Fruit fly (Drosophila melanogaster): ENCODE results near the gene CG4830.

Gene CG4830

DNA sequence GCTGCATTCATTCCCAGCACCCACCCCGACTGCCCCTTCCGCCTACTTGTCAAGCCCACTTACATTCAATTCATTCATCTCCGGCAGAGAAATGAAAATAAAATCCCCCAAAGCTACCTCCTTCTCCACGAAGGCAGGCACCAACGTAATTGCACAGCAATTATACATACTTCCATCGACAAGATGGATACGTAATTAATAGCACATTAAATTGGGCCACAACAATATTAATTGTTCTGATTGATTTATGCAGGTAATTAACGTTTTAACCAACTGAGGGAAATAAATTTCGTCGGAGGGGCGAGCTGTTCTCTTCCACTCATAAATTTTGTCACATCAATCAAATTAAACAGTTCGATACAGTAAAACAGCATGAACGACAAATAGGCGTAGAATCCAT, 12.5 kb downstream of the CG4830 start, which contains the start of gene Adk1:
Gene Adk1, plus strand, starts transcription at position 301 of the 400 bp plus-strand sequence.
- TF ChIP-seq toe (GFP tag; optimal IDR thresholded peaks at IDR 0.05) (no peak), kay (GFP tag; ENCODE audit: borderline replicate concordance) (no peak), CG12768 (GFP tag; optimal IDR thresholded peaks at IDR 0.05) (no peak), cnc (optimal IDR thresholded peaks at IDR 0.05) (no peak), pad (GFP tag; optimal IDR thresholded peaks at IDR 0.05) (no peak), Mnt (GFP tag; optimal IDR thresholded peaks at IDR 0.05) (no peak), tj (GFP tag; optimal IDR thresholded peaks at IDR 0.05) (no peak), CG7045 (GFP tag; optimal IDR thresholded peaks at IDR 0.05) (no peak), Crg-1 (GFP tag; optimal IDR thresholded peaks at IDR 0.05) (no peak), CG7101 (tag; optimal IDR thresholded peaks at IDR 0.05) (no peak), CG1620 (GFP tag; optimal IDR thresholded peaks at IDR 0.05) (no peak), CG5204 (GFP tag; optimal IDR thresholded peaks at IDR 0.05) (no peak), CG33017 (tag; optimal IDR thresholded peaks at IDR 0.05) (no peak), Hr96 (GFP tag; optimal IDR thresholded peaks at IDR 0.05) (no peak), bab1 (GFP tag; optimal IDR thresholded peaks at IDR 0.05) (no peak), ovo (GFP tag; optimal IDR thresholded peaks at IDR 0.05) (no peak)

DNA sequence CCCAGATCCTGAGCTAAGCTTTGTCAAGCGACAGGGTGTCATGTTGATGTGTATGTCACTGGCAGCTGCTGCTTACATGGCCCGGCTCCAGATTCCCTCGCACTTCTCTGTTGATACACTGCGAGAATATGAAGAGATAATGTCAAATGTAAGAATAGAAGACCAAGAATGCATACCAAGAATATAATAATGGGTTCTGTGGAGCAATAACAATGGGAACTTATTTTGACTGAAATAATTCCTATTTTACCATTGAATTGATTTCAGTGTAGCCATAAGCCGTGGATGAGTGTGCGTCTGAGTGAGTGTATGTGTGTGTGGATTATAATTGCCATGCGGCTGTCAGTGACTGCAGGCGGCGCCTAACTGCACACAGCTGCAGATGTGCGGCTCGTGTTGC, 14.1 kb downstream of the CG4830 start:
- TF ChIP-seq bab1 (GFP tag; optimal IDR thresholded peaks at IDR 0.05) (no peak), ovo (GFP tag; optimal IDR thresholded peaks at IDR 0.05) (no peak), CG11617 (GFP tag; optimal IDR thresholded peaks at IDR 0.05) (no peak), Hr96 (GFP tag; optimal IDR thresholded peaks at IDR 0.05) (no peak), Mnt (GFP tag; optimal IDR thresholded peaks at IDR 0.05) (no peak), CG12768 (GFP tag; optimal IDR thresholded peaks at IDR 0.05) (no peak), toe (GFP tag; optimal IDR thresholded peaks at IDR 0.05) (no peak), cnc (optimal IDR thresholded peaks at IDR 0.05) (no peak), CG5204 (GFP tag; optimal IDR thresholded peaks at IDR 0.05) (no peak), CG7101 (tag; optimal IDR thresholded peaks at IDR 0.05) (no peak), cic (GFP tag; optimal IDR thresholded peaks at IDR 0.05) (no peak), CG7045 (GFP tag; optimal IDR thresholded peaks at IDR 0.05) (no peak), Crg-1 (GFP tag; optimal IDR thresholded peaks at IDR 0.05) (no peak), pad (GFP tag; optimal IDR thresholded peaks at IDR 0.05) (no peak), Clk (GFP tag; optimal IDR thresholded peaks at IDR 0.05) (no peak), tj (GFP tag; optimal IDR thresholded peaks at IDR 0.05) (no peak), CG33017 (tag; optimal IDR thresholded peaks at IDR 0.05) (no peak), CG1620 (GFP tag; optimal IDR thresholded peaks at IDR 0.05) (no peak), CG14711 (tag; optimal IDR thresholded peaks at IDR 0.05) (no peak), kay (GFP tag; ENCODE audit: borderline replicate concordance) (no peak)

DNA sequence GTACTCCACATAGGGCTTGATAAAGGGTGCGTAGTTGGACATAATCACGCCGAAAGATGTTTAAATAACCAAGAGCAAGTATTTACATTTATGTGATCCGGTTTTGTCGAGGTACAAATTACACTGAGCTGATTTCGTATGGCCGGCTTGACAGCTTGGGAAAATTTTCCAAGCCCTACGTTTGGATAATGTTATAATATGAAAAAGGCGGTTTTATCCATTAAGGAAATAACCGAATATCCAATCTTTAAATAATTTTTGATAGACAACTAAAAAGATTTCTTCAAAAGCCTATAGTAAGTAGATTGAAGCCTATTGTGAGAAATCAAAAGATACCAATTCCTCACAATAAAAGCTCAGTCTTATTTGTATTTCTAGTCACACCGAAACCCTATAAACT, 15.2 kb downstream of the CG4830 start, which contains the start of the genes eIF3d2 and CG43450:
Gene eIF3d2, minus strand, starts transcription at position 101 of the 400 bp plus-strand sequence.
Gene CG43450, plus strand, starts transcription at position 384 of the 400 bp plus-strand sequence.
- TF ChIP-seq tj (GFP tag; optimal IDR thresholded peaks at IDR 0.05) (no peak), cic (GFP tag; optimal IDR thresholded peaks at IDR 0.05) (no peak), bab1 (GFP tag; optimal IDR thresholded peaks at IDR 0.05) (no peak), Clk (GFP tag; optimal IDR thresholded peaks at IDR 0.05) (no peak), Crg-1 (GFP tag; optimal IDR thresholded peaks at IDR 0.05) (no peak), CG11617 (GFP tag; optimal IDR thresholded peaks at IDR 0.05) (no peak), CG7045 (GFP tag; optimal IDR thresholded peaks at IDR 0.05) (no peak), CG12768 (GFP tag; optimal IDR thresholded peaks at IDR 0.05) (no peak), cnc (optimal IDR thresholded peaks at IDR 0.05) (no peak), CG7101 (tag; optimal IDR thresholded peaks at IDR 0.05) (no peak), ovo (GFP tag; optimal IDR thresholded peaks at IDR 0.05) (no peak), CG33017 (tag; optimal IDR thresholded peaks at IDR 0.05) (no peak), toe (GFP tag; optimal IDR thresholded peaks at IDR 0.05) (no peak), pad (GFP tag; optimal IDR thresholded peaks at IDR 0.05) (no peak), Hr96 (GFP tag; optimal IDR thresholded peaks at IDR 0.05) (no peak), kay (GFP tag; ENCODE audit: borderline replicate concordance) (no peak), CG5204 (GFP tag; optimal IDR thresholded peaks at IDR 0.05) (no peak), Mnt (GFP tag; optimal IDR thresholded peaks at IDR 0.05) (no peak), CG1620 (GFP tag; optimal IDR thresholded peaks at IDR 0.05) (no peak), CG14711 (tag; optimal IDR thresholded peaks at IDR 0.05) (no peak)

DNA sequence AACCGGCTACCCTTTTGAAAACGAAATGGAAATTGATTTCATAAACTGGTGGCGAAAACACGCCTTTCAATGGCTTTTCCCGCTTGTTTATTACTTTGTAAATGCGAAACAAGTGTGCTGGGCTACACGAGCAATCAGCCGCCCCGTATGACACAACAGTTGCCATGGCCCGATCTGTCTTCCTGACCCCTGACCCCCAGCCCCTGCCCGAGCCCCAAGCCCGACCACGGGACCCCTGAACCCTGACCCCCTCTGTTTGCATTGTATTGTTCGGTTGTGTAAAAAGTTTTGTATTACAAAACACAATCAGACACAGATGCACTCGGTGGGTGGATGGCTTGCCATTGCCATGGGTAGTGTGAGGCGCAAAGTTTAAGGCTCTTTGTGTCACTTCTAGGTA, 24.5 kb downstream of the CG4830 start:
- TF ChIP-seq CG14711 (tag; optimal IDR thresholded peaks at IDR 0.05) = no peak
- TF ChIP-seq Mnt (GFP tag; optimal IDR thresholded peaks at IDR 0.05) = no peak

DNA sequence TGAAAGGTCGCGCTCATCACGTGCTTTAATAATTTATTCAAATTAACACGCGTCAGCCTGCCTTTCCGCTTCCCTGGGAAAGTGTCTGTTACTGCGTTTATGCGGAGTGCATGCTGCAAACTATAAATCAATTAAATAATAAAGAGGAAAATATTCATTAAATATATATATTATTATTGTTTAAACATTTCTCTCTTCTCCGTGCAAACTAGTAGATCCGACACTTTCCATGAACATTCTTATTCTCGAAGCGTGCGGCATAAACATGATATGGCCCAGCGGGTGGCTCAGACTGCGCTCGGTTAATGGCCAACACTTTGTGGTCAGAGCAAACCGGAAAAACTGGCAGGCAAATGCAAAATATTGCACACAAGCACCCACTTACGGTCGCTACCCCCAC, 41.8 kb downstream of the CG4830 start:
- TF ChIP-seq pad (GFP tag; optimal IDR thresholded peaks at IDR 0.05) (no peak), ovo (GFP tag; optimal IDR thresholded peaks at IDR 0.05) (no peak), bab1 (GFP tag; optimal IDR thresholded peaks at IDR 0.05) (no peak), CG11617 (GFP tag; optimal IDR thresholded peaks at IDR 0.05) (no peak), tj (GFP tag; optimal IDR thresholded peaks at IDR 0.05) (no peak)

DNA sequence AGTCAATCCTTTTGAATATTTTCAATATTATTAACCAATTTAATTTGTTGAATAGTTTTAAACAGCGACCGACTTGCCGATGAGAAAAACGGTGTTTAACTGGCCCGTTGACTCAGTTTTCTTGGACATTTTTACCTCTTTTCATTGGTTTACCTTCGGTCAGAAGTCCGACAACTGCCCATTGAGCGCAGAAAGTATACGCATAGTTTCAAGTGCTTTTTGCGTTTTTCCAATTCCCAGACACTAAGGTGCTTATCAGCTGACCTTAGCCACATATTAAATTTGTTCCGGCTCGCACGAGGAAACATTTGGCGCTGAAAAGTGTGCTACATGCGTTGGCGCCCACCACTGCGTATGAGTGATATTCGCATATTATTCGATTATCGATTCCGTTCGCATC, 44.1 kb downstream of the CG4830 start, which contains the start of gene Cpn:
Gene Cpn, minus strand, starts transcription at position 101 of the 400 bp plus-strand sequence.
- TF ChIP-seq Mnt (GFP tag; optimal IDR thresholded peaks at IDR 0.05) = no peak
- no peak for TF ChIP-seq pad (GFP tag; optimal IDR thresholded peaks at IDR 0.05)
- no peak for TF ChIP-seq CG14711 (tag; optimal IDR thresholded peaks at IDR 0.05)
- no peak for TF ChIP-seq toe (GFP tag; optimal IDR thresholded peaks at IDR 0.05)
- TF ChIP-seq CG7045 (GFP tag; optimal IDR thresholded peaks at IDR 0.05) = no peak
- TF ChIP-seq cnc (optimal IDR thresholded peaks at IDR 0.05) = no peak
- no peak for TF ChIP-seq Hr96 (GFP tag; optimal IDR thresholded peaks at IDR 0.05)
- no peak for TF ChIP-seq ovo (GFP tag; optimal IDR thresholded peaks at IDR 0.05)
- no peak for TF ChIP-seq bab1 (GFP tag; optimal IDR thresholded peaks at IDR 0.05)
- no peak for TF ChIP-seq CG1620 (GFP tag; optimal IDR thresholded peaks at IDR 0.05)
- TF ChIP-seq CG12768 (GFP tag; optimal IDR thresholded peaks at IDR 0.05) = no peak
- TF ChIP-seq CG33017 (tag; optimal IDR thresholded peaks at IDR 0.05) = no peak
- no peak for TF ChIP-seq CG7101 (tag; optimal IDR thresholded peaks at IDR 0.05)
- TF ChIP-seq Crg-1 (GFP tag; optimal IDR thresholded peaks at IDR 0.05) = no peak
- TF ChIP-seq Clk (GFP tag; optimal IDR thresholded peaks at IDR 0.05) = no peak
- no peak for TF ChIP-seq cic (GFP tag; optimal IDR thresholded peaks at IDR 0.05)
- TF ChIP-seq CG11617 (GFP tag; optimal IDR thresholded peaks at IDR 0.05) = no peak
- no peak for TF ChIP-seq tj (GFP tag; optimal IDR thresholded peaks at IDR 0.05)
- TF ChIP-seq CG5204 (GFP tag; optimal IDR thresholded peaks at IDR 0.05) = no peak
